Worm (Caenorhabditis elegans): ENCODE results near the gene C07H6.9.

Gene C07H6.9

DNA sequence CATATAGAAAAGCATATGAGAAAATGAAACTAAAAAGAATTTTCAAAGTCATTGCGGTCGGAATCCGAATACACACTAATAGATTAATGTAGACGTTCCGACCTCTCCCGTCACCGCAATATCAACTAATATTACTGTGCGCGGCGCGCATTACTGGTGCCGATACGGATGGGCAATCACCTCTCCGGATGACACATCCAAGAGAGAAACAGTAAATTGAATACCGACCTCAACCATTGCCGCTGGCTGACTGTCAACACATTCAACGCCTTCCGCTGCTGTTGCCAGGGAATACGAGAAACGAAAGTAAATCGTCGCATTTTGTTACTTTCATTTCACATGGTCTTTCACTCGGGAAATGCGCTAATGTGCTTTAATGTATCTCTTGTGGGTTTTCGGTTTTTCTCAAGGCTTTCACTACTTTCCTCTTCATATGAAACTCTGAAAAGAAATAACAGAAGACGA, 4.4 kb downstream of the C07H6.9 start (continued):
- TF ChIP-seq daf-16 (GFP tag; optimal IDR thresholded peaks at IDR 0.05), result peak in 1 of 2 experiments; percentile 58
- peak; percentile 9 for TF ChIP-seq daf-16 (tag; optimal IDR thresholded peaks at IDR 0.05)
- no peak for TF ChIP-seq lin-29 (GFP tag; IDR thresholded peaks at IDR 0.05)
- TF ChIP-seq nhr-111 (GFP tag; optimal IDR thresholded peaks at IDR 0.05), result peak; percentile 28
- no peak for TF ChIP-seq ceh-82 (tag; optimal IDR thresholded peaks at IDR 0.05)
- peak; percentile 61; the same call in 1 of the 2 replicates for TF ChIP-seq T26A8.4 (GFP tag; IDR thresholded peaks at IDR 0.05)
- peak; percentile 46; the same call in 1 of the 2 replicates for TF ChIP-seq saeg-2 (GFP tag; IDR thresholded peaks at IDR 0.05)
- peak; percentile 17; the same call in 1 of the 2 replicates for TF ChIP-seq lim-7 (GFP tag; IDR thresholded peaks at IDR 0.05)
- peak; percentile 67 for TF ChIP-seq gei-8 (GFP tag; optimal IDR thresholded peaks at IDR 0.05)
- TF ChIP-seq F49E8.2 (tag; optimal IDR thresholded peaks at IDR 0.05; ENCODE audit: borderline replicate concordance), result peak; percentile 72
- 0 out of 2 replicates have a peak, but pooled peaks have one; percentile 41 for TF ChIP-seq egl-43 (GFP tag; IDR thresholded peaks at IDR 0.05)
- peak; percentile 58 for TF ChIP-seq spr-3 (GFP tag; optimal IDR thresholded peaks at IDR 0.05)
- TF ChIP-seq mes-2 (tag; optimal IDR thresholded peaks at IDR 0.05; ENCODE audit: poor library complexity, severe bottlenecking), result peak; percentile 44
- peak; percentile 52; the same call in 1 of the 2 replicates for TF ChIP-seq tra-1 (GFP tag; IDR thresholded peaks at IDR 0.05)
- TF ChIP-seq Y48G9A.11 (GFP tag; IDR thresholded peaks at IDR 0.05), result peak; percentile 45; the same call in 1 of the 2 replicates
- no peak for TF ChIP-seq T20F7.1 (GFP tag; optimal IDR thresholded peaks at IDR 0.05)
- TF ChIP-seq nhr-25 (tag; optimal IDR thresholded peaks at IDR 0.05; ENCODE audit: borderline replicate concordance, insufficient read depth), result peak; percentile 39
- peak; percentile 43 for TF ChIP-seq unc-130 (GFP tag; optimal IDR thresholded peaks at IDR 0.05)
- TF ChIP-seq duxl-1 (tag; optimal IDR thresholded peaks at IDR 0.05; ENCODE audit: poor library complexity), result peak; percentile 30
- peak; percentile 24 for TF ChIP-seq zip-2 (tag; optimal IDR thresholded peaks at IDR 0.05)
- peak; percentile 51 for TF ChIP-seq Y5F2A.4 (GFP tag; optimal IDR thresholded peaks at IDR 0.05)

DNA sequence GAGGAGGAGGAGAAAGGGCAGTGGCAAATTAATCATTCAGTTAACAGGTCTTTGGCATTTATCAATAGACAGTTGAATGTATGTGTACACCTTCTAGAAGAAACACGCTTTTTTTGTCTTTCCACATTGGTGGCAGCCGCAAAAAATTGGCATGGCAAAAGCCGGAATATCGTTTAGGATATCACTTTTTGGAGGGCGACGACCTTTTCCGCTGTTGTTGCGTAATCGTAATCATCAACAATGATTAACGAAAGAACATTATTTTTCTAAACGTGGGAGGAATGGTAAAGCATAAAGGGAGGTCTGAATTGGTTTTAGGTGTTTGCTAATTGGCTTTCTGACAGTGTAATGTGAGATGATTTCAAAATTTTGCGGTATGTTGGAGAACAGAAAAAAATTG, 7.3 kb downstream of the C07H6.9 start:
- TF ChIP-seq attf-4 (tag; optimal IDR thresholded peaks at IDR 0.05) (no peak), madf-9 (GFP tag; conservative IDR thresholded peaks at IDR 0.05) (no peak), ama-1 (optimal IDR thresholded peaks at IDR 0.05) (no peak), nhr-28 (tag; optimal IDR thresholded peaks at IDR 0.05) (peak; percentile 0), ztf-11 (tag; optimal IDR thresholded peaks at IDR 0.05) (no peak), daf-8 (GFP tag; IDR thresholded peaks at IDR 0.05) (no peak), lim-7 (GFP tag; IDR thresholded peaks at IDR 0.05) (no peak), lsy-2 (tag; optimal IDR thresholded peaks at IDR 0.05) (no peak), nhr-111 (GFP tag; optimal IDR thresholded peaks at IDR 0.05) (no peak), F49E8.2 (tag; optimal IDR thresholded peaks at IDR 0.05; ENCODE audit: borderline replicate concordance) (no peak), nhr-11 (tag; optimal IDR thresholded peaks at IDR 0.05) (no peak), set-16 (GFP tag; IDR thresholded peaks at IDR 0.05) (no peak), aha-1 (tag) (no peak), ceh-28 (tag; optimal IDR thresholded peaks at IDR 0.05) (no peak), vab-7 (GFP tag; IDR thresholded peaks at IDR 0.05) (no peak), ctbp-1 (GFP tag; IDR thresholded peaks at IDR 0.05) (no peak), snpc-4 (tag; optimal IDR thresholded peaks at IDR 0.05) (no peak), F37D6.2 (tag; optimal IDR thresholded peaks at IDR 0.05) (no peak), mep-1 (tag; optimal IDR thresholded peaks at IDR 0.05) (no peak), T20F7.1 (GFP tag; optimal IDR thresholded peaks at IDR 0.05) (no peak), hlh-11 (tag; optimal IDR thresholded peaks at IDR 0.05) (peak; percentile 22), ceh-44 (GFP tag; IDR thresholded peaks at IDR 0.05) (no peak), dve-1 (tag; optimal IDR thresholded peaks at IDR 0.05; ENCODE audit: insufficient read depth) (no peak), sdz-12 (GFP tag; optimal IDR thresholded peaks at IDR 0.05) (no peak), lin-38 (GFP tag; IDR thresholded peaks at IDR 0.05) (no peak), dmd-6 (GFP tag; IDR thresholded peaks at IDR 0.05) (no peak), ceh-82 (tag; optimal IDR thresholded peaks at IDR 0.05) (no peak), lin-1 (GFP tag; IDR thresholded peaks at IDR 0.05) (no peak), lir-3 (tag; optimal IDR thresholded peaks at IDR 0.05) (no peak), zip-11 (GFP tag; IDR thresholded peaks at IDR 0.05) (no peak), hif-1 (tag; optimal IDR thresholded peaks at IDR 0.05) (peak in 1 of 2 experiments; percentile 22), nhr-102 (tag; optimal IDR thresholded peaks at IDR 0.05) (no peak), unc-62 (GFP tag; optimal IDR thresholded peaks at IDR 0.05 in 1 of 2) (peak in 1 of 2 experiments; percentile 67), unc-62 (tag; optimal IDR thresholded peaks at IDR 0.05) (no peak)

Measured in whole organism, L4 larva.